Worm (Caenorhabditis elegans) whole organism, L4/young adult: ENCODE results near the gene cki-1.

Experiments
- W03F9.2 ChIP-seq: fragments of 150-350 bp; optimal IDR thresholded peaks from 2 replicates; lab custom pipeline; 2014; ENCODE audit warnings: missing biosample characterization, missing genetic modification characterization
- dao-5 ChIP-seq: sonication (generic microtip); optimal IDR thresholded peaks from 2 replicates; lab custom pipeline; 2016; ENCODE audit warnings: missing genotype, missing genetic modification characterization, moderate library complexity, missing compliant biosample characterization
- him-1 ChIP-seq: sonication (generic microtip); optimal IDR thresholded peaks from 2 replicates; lab custom pipeline; 2016; ENCODE audit warnings: missing genotype, missing genetic modification reagents, missing genetic modification characterization, missing compliant biosample characterization

The cki-1 gene

DNA sequence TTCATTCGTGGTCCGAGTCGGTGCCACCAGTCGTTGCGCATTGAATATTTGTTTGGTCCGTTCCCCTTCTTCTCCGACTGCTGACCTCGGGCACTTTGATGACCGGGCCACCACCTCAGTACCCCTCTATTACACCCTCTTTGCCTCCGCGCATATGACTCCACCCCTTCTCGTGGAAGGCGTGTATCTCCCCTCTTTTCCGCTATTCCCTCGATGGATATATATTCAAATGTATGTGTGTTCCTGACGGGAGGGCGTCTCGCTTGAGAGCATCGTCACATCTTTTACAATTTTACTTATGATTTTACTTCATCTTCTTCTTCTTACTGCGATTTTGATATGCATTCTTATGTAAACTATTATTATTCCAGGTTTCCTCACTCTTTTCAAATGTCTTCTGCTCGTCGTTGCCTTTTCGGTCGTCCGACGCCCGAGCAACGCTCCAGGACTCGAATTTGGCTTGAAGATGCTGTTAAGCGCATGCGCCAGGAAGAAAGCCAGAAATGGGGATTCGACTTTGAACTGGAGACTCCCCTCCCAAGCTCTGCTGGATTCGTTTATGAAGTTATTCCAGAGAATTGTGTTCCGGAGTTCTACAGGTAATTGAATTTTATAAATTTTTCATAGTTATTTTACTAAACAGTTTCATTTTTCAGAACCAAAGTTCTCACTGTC, at the start of gene cki-1:
TSS of gene cki-1 (plus strand) at position 372 of the 675 bp plus-strand sequence.
- TF ChIP-seq him-1 = no peak
- no peak for TF ChIP-seq W03F9.2 (tag; lab: Kevin White, UChicago)
- TF ChIP-seq dao-5 (tag; lab: Kevin White, UChicago) = no peak

DNA sequence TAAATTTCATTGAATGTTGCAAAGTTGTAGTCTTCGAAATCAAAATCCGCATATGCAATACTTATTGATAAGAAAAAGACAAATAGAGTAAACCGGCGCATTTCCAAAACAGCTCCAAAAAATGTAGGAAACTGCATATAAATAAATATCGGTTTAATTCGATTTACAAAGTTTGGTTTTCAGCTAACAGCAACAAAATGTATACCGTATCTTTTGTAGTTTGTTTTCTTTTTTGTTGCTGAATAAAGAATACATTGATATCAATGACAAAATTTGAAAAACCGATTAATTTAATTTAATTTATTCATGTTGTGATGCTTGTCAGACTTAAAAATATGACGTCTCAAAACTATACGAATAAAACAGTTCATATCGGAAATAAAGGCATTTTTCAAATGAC, 49.6 kb upstream of the cki-1 start, which contains the start of gene B0228.8:
TSS of gene B0228.8 (minus strand) at position 101 of the 400 bp plus-strand sequence.
- TF ChIP-seq W03F9.2 (tag; lab: Kevin White, UChicago) (no peak), him-1 (no peak), dao-5 (tag; lab: Kevin White, UChicago) (no peak)

DNA sequence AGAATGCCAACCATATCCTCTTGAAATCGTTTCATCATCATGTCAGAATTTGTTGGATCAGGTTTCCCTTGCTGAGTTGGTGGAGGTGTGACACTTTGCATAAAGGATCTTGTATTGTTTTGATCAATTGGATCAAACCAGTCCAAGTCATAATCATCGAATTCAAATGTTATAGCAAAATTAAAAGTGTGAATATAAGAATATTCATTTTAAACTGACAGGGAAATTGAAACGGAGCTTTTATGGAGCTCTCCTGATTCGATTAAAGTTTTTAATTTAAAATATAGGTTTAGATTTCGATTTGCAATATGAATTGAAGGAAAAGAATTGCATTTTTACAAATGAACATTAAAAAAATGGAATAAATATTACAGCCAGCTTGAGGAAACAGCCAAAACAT, 47.5 kb upstream of the cki-1 start, which contains the start of gene B0228.9:
TSS of gene B0228.9 (minus strand) at position 101 of the 400 bp plus-strand sequence.
- TF ChIP-seq W03F9.2 (tag; lab: Kevin White, UChicago) (no peak), dao-5 (tag; lab: Kevin White, UChicago) (no peak), him-1 (no peak)

DNA sequence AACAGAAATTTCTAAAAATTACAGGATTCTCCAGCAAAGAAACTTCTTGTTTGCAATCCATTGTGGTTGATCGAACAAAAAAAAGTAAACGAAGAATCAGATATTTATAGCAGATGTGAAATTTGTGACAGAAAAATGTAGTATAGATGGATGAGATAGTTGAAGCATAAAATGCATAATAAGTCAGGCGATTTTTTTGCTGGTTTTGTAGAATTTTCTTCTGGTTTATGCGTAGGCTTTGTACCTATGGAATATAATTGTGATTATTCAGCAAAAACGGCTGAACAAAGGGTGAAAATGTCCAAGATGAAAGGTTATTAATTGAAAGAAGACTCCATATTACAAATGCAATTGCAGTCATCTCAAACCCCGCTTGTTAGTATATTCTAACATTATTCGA, 45.6 kb upstream of the cki-1 start, which contains the start of gene srh-39:
TSS of gene srh-39 (minus strand) at position 101 of the 400 bp plus-strand sequence.
- TF ChIP-seq him-1 (no peak), W03F9.2 (tag; lab: Kevin White, UChicago) (no peak)

DNA sequence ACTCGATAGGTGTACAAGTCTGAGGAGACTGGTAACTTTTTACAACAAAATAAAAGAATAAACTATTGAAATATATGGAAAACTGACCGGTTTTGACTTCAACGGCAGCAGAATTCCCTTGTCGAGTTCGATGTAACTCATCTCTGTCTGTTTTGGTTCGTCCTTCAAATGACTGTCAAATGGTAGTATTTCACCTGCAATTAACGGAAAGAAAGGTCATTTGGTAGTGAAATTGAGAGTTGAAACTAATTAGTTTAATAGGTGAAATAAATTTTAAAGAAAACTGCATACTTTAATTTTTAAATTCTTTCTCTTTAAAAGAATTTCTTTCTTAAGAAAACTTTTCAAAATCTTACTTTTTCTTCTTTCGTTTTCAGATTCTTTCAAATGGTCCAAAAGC, 41.8 kb upstream of the cki-1 start:
- TF ChIP-seq W03F9.2 (tag; lab: Kevin White, UChicago) (no peak), him-1 (no peak), dao-5 (tag; lab: Kevin White, UChicago) (no peak)

DNA sequence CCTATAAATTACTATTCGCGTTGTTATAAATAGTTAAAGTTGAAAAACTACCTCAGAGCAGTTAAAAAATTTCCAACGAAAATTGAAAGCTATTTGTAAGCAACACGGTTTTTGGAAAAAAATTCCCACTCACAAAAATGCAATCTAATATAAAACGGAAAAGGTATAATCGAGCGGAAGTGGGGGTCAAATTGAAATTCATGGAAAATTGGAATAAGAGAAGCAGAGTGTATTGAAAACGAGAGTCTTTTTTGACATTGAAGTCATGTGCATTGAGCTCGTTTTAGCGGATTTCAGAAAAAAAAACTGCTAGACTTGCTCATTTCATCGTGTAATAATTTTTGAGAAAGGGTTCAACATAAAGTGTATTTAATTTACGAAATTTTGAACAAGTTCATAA, 40.8 kb upstream of the cki-1 start:
- no peak for TF ChIP-seq W03F9.2 (tag; lab: Kevin White, UChicago)
- TF ChIP-seq him-1 = no peak
- no peak for TF ChIP-seq dao-5 (tag; lab: Kevin White, UChicago)

DNA sequence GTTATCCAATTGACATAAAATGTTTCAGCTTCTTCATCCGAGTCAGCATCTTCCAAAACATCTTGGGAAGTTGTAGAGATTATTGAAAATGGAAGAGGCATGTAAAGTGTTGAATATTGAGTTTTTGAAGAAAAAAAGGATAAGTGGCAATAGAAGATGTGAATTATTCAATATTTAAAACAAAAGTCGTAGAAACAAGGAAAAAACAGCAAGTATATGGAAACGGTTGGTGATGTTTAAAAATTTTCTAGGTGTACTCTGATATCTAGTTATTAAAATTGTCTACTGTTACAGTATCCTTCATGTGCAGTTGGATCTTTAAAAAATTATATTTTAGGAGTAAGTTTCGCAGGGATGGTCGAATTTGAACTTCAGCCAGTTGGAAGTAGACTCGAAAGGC, 39.1 kb upstream of the cki-1 start, which contains the start of gene C06A8.8:
TSS of gene C06A8.8 (minus strand) at position 101 of the 400 bp plus-strand sequence.
- TF ChIP-seq dao-5 (tag; lab: Kevin White, UChicago) (no peak), him-1 (no peak), W03F9.2 (tag; lab: Kevin White, UChicago) (no peak)

DNA sequence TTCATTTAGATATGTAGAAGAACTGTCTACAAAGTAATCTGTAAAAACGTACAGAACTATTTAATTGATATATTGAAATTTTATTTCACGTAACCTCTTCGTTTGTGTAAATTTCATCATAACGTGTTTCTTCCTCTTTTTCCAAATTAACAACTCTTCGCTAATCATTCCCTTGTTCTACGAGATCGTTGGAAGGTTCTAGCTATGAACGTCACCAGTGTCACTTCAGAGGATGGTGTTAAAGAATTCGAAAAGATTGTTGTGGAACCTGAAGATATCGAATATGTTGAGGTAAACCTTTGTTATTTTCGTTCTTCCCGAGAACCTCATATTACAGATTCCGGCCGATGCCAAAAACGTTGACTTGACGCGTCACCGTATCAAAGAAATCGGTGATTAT, 38.6 kb upstream of the cki-1 start, which contains the start of gene C06A8.6:
TSS of gene C06A8.6 (plus strand) at position 89 of the 400 bp plus-strand sequence.
- TF ChIP-seq dao-5 (tag; lab: Kevin White, UChicago) (no peak), W03F9.2 (tag; lab: Kevin White, UChicago) (no peak), him-1 (no peak)

DNA sequence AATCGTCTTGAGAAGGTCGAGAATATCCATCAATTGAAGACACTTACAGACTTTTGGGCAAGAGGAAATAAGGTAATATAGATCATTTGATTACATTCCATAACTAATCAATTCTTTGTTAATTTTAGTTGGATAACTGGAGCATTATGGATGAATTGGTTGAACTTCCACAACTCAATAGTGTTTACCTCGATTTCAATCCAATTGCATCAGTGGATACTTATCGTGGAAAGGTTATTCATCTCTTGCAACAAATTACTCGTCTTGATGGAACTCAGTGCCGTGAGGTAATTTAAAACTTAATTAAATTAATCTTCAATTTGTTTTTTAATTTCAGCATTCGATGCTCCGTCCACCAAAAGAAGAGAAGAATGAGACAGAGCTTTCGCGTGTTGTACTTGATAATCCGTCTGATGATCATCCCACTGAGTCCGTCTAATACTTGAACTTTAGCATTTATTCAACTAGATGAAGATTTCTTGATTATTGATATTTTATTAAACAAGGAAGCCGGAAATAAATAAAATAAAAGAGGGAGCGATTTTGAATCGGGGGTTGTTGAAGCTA, 37.5 kb upstream of the cki-1 start:
- TF ChIP-seq dao-5 (tag; lab: Kevin White, UChicago) (no peak), W03F9.2 (tag; lab: Kevin White, UChicago) (no peak), him-1 (no peak)

DNA sequence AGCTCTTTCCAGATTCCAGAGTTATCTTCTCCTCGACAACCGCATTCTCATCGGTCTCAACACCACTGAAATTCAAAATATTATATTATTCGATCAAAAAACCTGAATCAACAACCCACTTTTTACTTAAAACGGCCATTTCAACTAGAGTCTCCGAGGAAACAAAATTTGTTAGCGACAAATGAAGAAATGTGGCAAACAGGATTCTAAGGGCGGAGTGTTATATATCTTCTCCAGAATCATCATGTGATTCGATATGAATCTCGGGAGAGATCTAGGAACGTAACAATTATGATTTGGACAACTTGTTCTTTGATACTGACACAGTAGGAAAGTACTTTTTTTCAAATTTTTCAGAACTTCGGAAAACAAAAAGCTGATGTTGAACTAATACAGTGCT, 34.8 kb upstream of the cki-1 start:
- no peak for TF ChIP-seq him-1
- TF ChIP-seq W03F9.2 (tag; lab: Kevin White, UChicago) = no peak
- TF ChIP-seq dao-5 (tag; lab: Kevin White, UChicago) = no peak

DNA sequence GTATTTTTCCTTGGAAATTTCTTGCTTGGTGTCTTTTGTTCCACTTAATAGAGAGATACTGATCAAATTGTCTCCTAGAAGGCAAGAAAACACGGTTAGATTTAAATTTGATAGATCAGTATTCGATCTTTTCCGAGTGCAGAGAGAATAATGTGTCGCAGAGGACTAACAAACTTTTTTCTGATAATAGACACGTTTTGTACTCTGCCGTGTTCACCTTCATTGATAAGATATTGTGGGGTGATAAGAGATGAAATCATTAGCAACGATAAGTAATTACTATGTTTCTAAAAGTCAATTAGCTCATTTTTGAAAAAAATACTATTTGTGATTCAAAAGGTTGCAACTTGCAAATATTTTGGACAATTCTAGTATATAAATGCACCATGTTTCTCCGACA, 34.3 kb upstream of the cki-1 start:
- no peak for TF ChIP-seq dao-5 (tag; lab: Kevin White, UChicago)
- TF ChIP-seq W03F9.2 (tag; lab: Kevin White, UChicago) = no peak
- no peak for TF ChIP-seq him-1

DNA sequence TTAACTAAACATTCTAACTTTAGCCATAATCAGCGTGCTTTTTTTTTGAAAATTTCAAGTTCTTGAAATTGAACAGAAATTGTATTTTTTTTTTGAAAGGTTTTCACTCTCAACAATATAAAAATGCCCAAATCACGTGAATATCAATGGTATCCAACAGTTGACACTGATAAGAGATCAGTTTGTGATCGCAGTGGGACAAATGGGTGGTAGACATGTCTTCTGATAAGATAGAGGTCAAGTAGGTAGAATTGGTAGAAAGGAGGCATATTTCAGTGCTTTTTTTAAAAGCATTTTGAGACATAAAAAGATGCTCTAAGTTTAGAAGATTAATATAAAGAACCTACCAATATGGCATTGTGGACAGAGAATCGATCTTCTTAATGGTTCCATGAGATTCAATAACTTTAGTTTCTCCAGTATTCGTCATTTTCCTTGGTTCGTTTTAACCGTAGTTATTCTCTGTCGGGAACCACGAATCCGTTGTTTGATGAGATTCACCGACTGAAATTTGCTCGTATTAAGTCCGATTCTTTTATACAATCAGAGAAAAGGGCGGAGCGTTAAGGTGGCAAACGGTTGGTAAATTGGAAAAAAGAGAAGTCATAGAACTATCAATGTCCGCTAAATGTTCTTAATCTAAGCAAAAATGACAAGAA, 33.6 kb upstream of the cki-1 start, which contains the start of gene mthf-1:
TSS of gene mthf-1 (minus strand) at position 504 of the 659 bp plus-strand sequence.
- TF ChIP-seq dao-5 (tag; lab: Kevin White, UChicago) = no peak
- no peak for TF ChIP-seq W03F9.2 (tag; lab: Kevin White, UChicago)
- no peak for TF ChIP-seq him-1

DNA sequence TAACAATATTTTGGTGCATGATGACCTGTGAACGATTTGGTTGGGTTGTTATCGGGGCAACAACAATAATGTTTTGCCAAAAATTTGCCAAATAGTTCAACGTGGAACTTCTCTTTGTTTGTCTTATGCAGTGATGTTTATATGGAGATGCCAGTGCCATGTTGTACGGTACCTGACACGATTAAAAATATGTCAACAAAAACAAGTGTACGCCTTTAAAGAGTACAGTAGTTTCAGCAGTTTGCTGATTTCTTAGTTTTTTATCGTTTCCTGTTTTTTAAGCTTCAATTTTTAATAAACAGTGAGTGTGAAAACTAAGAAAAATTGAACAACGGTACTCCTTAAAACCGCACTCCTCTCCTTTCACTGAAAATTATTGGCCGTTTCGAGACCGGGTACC, 32.8 kb upstream of the cki-1 start:
- no peak for TF ChIP-seq dao-5 (tag; lab: Kevin White, UChicago)
- TF ChIP-seq W03F9.2 (tag; lab: Kevin White, UChicago) = no peak
- TF ChIP-seq him-1 = no peak

DNA sequence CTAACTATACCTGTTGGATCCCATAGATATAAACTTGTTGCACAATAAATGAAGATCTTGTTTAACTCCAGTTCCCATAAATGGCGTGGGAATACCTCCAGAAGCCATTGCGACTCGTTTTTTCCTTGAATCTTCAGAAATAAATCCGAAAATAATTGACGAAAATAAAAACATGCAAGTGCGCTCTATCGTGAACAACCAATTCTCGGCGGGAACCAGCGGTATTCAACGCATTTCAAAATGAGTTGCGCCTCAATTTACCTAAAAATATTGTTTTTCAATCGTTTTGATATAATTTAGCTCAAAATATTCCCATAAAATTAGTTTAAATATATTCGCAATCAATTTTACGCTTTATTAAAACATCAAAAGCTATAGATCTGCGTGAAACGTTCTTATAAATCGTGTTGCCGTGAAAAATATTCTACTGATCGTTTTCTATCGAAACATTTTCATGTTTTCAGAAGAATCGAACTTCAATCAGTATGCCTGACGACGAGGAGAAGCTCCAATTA, 29.9 kb upstream of the cki-1 start, which contains the start of the genes snpc-1.1 and spdl-1:
TSS of gene snpc-1.1 (minus strand) at position 200 of the 515 bp plus-strand sequence.
TSS of gene spdl-1 (plus strand) at position 465 of the 515 bp plus-strand sequence.
- TF ChIP-seq dao-5 (tag; lab: Kevin White, UChicago) = no peak
- no peak for TF ChIP-seq him-1
- TF ChIP-seq W03F9.2 (tag; lab: Kevin White, UChicago) = no peak
